Fruit fly (Drosophila melanogaster): Measurements from ENCODE around the gene CG33270.

CG33270 gene

DNA sequence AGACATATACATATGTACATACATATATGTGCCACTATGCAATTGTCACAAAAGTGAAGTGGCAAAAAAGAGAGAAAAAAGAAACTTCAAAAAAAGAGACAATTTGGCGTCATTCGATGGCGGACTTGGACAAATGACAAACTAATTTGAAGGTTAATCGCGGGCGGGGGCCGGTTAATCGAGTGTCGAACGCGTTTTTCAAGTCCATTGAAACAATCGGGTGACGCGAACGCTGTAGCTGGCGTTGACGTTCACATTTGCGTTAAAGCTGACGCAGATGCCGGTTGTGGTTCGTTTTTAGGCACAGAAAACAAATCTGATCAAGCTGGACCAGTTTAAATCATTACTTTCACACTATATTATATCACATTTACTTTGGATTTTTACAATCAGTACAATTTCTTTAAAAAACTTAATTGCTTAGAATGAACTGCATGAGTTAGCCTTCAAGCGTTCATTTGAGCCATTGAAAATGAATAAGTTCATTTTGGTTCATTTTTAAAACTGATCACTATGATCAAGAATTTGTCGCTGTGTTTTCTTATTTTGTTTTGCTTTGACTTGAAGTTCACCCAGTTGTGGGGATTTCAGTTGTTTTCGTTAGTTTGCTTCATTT is 44.6 kb downstream of the CG33270 start (continued):
- TF ChIP-seq C15 (GFP tag; IDR thresholded peaks at IDR 0.05), result no peak
- no peak for TF ChIP-seq Sry-δ (GFP tag; optimal IDR thresholded peaks at IDR 0.05)
- no peak; the same call in 1 of the 2 replicates for TF ChIP-seq Atf6 (GFP tag; IDR thresholded peaks at IDR 0.05)
- peak; percentile 45 for TF ChIP-seq nmo (GFP tag; optimal IDR thresholded peaks at IDR 0.05)
- TF ChIP-seq D19A (tag; optimal IDR thresholded peaks at IDR 0.05), result peak; percentile 25
- TF ChIP-seq abd-A (tag; optimal IDR thresholded peaks at IDR 0.05), result peak; percentile 16
- TF ChIP-seq CG10654 (GFP tag; optimal IDR thresholded peaks at IDR 0.05), result no peak
- TF ChIP-seq hb (GFP tag; IDR thresholded peaks at IDR 0.05; ENCODE audit: partially characterized antibody), result no peak
- no peak for TF ChIP-seq hbn (GFP tag; IDR thresholded peaks at IDR 0.05; ENCODE audit: partially characterized antibody)
- no peak for TF ChIP-seq dimm (GFP tag; IDR thresholded peaks at IDR 0.05)
- TF ChIP-seq CG30431 (GFP tag; optimal IDR thresholded peaks at IDR 0.05), result no peak
- peak; percentile 53 for TF ChIP-seq CG12104 (GFP tag; optimal IDR thresholded peaks at IDR 0.05)
- TF ChIP-seq CG11247 (GFP tag; IDR thresholded peaks at IDR 0.05), result no peak
- TF ChIP-seq Asciz (GFP tag; optimal IDR thresholded peaks at IDR 0.05), result no peak
- TF ChIP-seq tll (GFP tag; optimal IDR thresholded peaks at IDR 0.05), result no peak
- TF ChIP-seq CkIIα-i1 (GFP tag; IDR thresholded peaks at IDR 0.05), result no peak
- no peak for TF ChIP-seq stwl (tag; optimal IDR thresholded peaks at IDR 0.05)
- TF ChIP-seq Myb (GFP tag; optimal IDR thresholded peaks at IDR 0.05), result peak; percentile 30
- peak; percentile 18 for TF ChIP-seq CG18619 (GFP tag; optimal IDR thresholded peaks at IDR 0.05)
- TF ChIP-seq zf30C (GFP tag; optimal IDR thresholded peaks at IDR 0.05), result peak; percentile 18
- no peak for TF ChIP-seq sim (GFP tag; IDR thresholded peaks at IDR 0.05)
- no peak for TF ChIP-seq CG14965 (GFP tag; optimal IDR thresholded peaks at IDR 0.05; ENCODE audit: borderline replicate concordance)
- no peak for TF ChIP-seq CG3407 (GFP tag; optimal IDR thresholded peaks at IDR 0.05)
- no peak for TF ChIP-seq cas (GFP tag; IDR thresholded peaks at IDR 0.05)
- TF ChIP-seq Chrac-16 (GFP tag; optimal IDR thresholded peaks at IDR 0.05), result no peak
- TF ChIP-seq maf-S (GFP tag; optimal IDR thresholded peaks at IDR 0.05), result no peak
- peak; percentile 44 for TF ChIP-seq fd3F (GFP tag; optimal IDR thresholded peaks at IDR 0.05)
- TF ChIP-seq CG14014 (GFP tag; IDR thresholded peaks at IDR 0.05), result peak; percentile 48
- TF ChIP-seq CG34224 (GFP tag; IDR thresholded peaks at IDR 0.05; ENCODE audit: partially characterized antibody), result 0 out of 3 replicates have a peak, but pooled peaks have one; percentile 14
- TF ChIP-seq Antp (GFP tag; optimal IDR thresholded peaks at IDR 0.05), result no peak
- no peak for TF ChIP-seq CG8765 (GFP tag; IDR thresholded peaks at IDR 0.05)
- TF ChIP-seq CG12942 (GFP tag; optimal IDR thresholded peaks at IDR 0.05), result no peak
- TF ChIP-seq Xrp1 (GFP tag; IDR thresholded peaks at IDR 0.05), result peak; percentile 27; the same call in 1 of the 2 replicates
- peak; percentile 7; the same call in 1 of the 2 replicates for TF ChIP-seq vvl (GFP tag; IDR thresholded peaks at IDR 0.05)
- TF ChIP-seq CG31388 (GFP tag; optimal IDR thresholded peaks at IDR 0.05), result no peak
- no peak for TF ChIP-seq CG18011 (GFP tag; optimal IDR thresholded peaks at IDR 0.05)
- peak; percentile 26; the same call in 1 of the 2 replicates for TF ChIP-seq CG7372 (GFP tag; IDR thresholded peaks at IDR 0.05)
- no peak for TF ChIP-seq CG5245 (GFP tag; optimal IDR thresholded peaks at IDR 0.05)
- peak; percentile 1 for TF ChIP-seq CG12071 (GFP tag; optimal IDR thresholded peaks at IDR 0.05)
- TF ChIP-seq sob (GFP tag; IDR thresholded peaks at IDR 0.05), result peak; percentile 51
- no peak for TF ChIP-seq sr (GFP tag; IDR thresholded peaks at IDR 0.05)
- TF ChIP-seq CG10209 (GFP tag; optimal IDR thresholded peaks at IDR 0.05), result no peak
- TF ChIP-seq CG6765 (GFP tag; optimal IDR thresholded peaks at IDR 0.05), result peak; percentile 22
- TF ChIP-seq HmgD (GFP tag; optimal IDR thresholded peaks at IDR 0.05), result no peak
- TF ChIP-seq Ssrp (tag; optimal IDR thresholded peaks at IDR 0.05), result peak; percentile 36
- TF ChIP-seq crol (GFP tag; IDR thresholded peaks at IDR 0.05), result no peak
- TF ChIP-seq run (tag; optimal IDR thresholded peaks at IDR 0.05), result no peak
- peak; percentile 38 for TF ChIP-seq pum (GFP tag; optimal IDR thresholded peaks at IDR 0.05)
- peak; percentile 9 for TF ChIP-seq HLH54F (GFP tag; optimal IDR thresholded peaks at IDR 0.05)
- TF ChIP-seq z (GFP tag; IDR thresholded peaks at IDR 0.05), result no peak

Measured in whole organism, embryonic.